ENCODE assay signal across 4 fruit fly cellular contexts in genomic region chr3L:1095957-1096554, dm6.
A peak's percentile ranks its signal among the peaks of the same experiment; 100 is the strongest.
TF ChIP-seq lines count a peak whose summit lies in the region.

No protein-coding gene starts in this region.

- no peak for TF ChIP-seq CTCF in whole organism, embryonic (GFP tag; optimal IDR thresholded peaks at IDR 0.05; lab: Kevin White, UChicago)

TF ChIP-seq in whole organism, embryonic, 481 proteins besides CTCF, POLR2A, EP300 and RAD21 (continues in another document):
- TF ChIP-seq zen (tag; optimal IDR thresholded peaks at IDR 0.05; lab: Kevin White, UChicago) (peak; percentile 71), bbx (GFP tag; IDR thresholded peaks at IDR 0.05; lab: Robert Waterston, UW; ENCODE audit: partially characterized antibody) (no peak), gcm (GFP tag; optimal IDR thresholded peaks at IDR 0.05; lab: Kevin White, UChicago) (peak; percentile 44), Dfd (GFP tag; optimal IDR thresholded peaks at IDR 0.05; lab: Kevin White, UChicago) (no peak), ci (GFP tag; IDR thresholded peaks at IDR 0.05; lab: Robert Waterston, UW) (no peak), E2f1 (GFP tag; IDR thresholded peaks at IDR 0.05; lab: Robert Waterston, UW) (no peak), Eip74EF (GFP tag; optimal IDR thresholded peaks at IDR 0.05; lab: Kevin White, UChicago) (no peak), CG7372 (GFP tag; IDR thresholded peaks at IDR 0.05; lab: Robert Waterston, UW) (no peak), CG33213 (GFP tag; optimal IDR thresholded peaks at IDR 0.05; lab: Kevin White, UChicago) (no peak), inv (GFP tag; IDR thresholded peaks at IDR 0.05; lab: Robert Waterston, UW; ENCODE audit: partially characterized antibody) (no peak), tll (GFP tag; optimal IDR thresholded peaks at IDR 0.05; lab: Kevin White, UChicago) (peak in 1 of 2 experiments; percentile 83), GATAe (GFP tag; conservative IDR thresholded peaks at IDR 0.05; lab: Robert Waterston, UW) (no peak), CG7556 (GFP tag; optimal IDR thresholded peaks at IDR 0.05; lab: Kevin White, UChicago) (no peak), pfk (GFP tag; optimal IDR thresholded peaks at IDR 0.05; lab: Kevin White, UChicago) (no peak), ATbp (GFP tag; optimal IDR thresholded peaks at IDR 0.05; lab: Kevin White, UChicago) (no peak), Hand (GFP tag; optimal IDR thresholded peaks at IDR 0.05; lab: Kevin White, UChicago) (no peak), Blimp-1 (GFP tag; optimal IDR thresholded peaks at IDR 0.05; lab: Kevin White, UChicago) (peak; percentile 62), fd102C (GFP tag; optimal IDR thresholded peaks at IDR 0.05; lab: Kevin White, UChicago) (no peak), CG12659 (GFP tag; optimal IDR thresholded peaks at IDR 0.05; lab: Kevin White, UChicago) (no peak), seq (GFP tag; IDR thresholded peaks at IDR 0.05; lab: Robert Waterston, UW) (no peak), jing (GFP tag; optimal IDR thresholded peaks at IDR 0.05; lab: Kevin White, UChicago) (no peak), CG10321 (GFP tag; IDR thresholded peaks at IDR 0.05; lab: Robert Waterston, UW) (no peak), chinmo (GFP tag; IDR thresholded peaks at IDR 0.05; lab: Robert Waterston, UW; ENCODE audit: partially characterized antibody) (no peak)

TF ChIP-seq in whole organism, prepupa, 60 proteins besides CTCF, POLR2A, EP300 and RAD21:
- TF ChIP-seq Eip78C (GFP tag; lab: Kevin White, UChicago) (peak; percentile 15), dsx (GFP tag; optimal IDR thresholded peaks at IDR 0.05; lab: Kevin White, UChicago; ENCODE audit: poor library complexity, severe bottlenecking) (peak; percentile 39), pdm3 (GFP tag; optimal IDR thresholded peaks at IDR 0.05; lab: Kevin White, UChicago) (no peak), Met (GFP tag; optimal IDR thresholded peaks at IDR 0.05; lab: Kevin White, UChicago) (peak; percentile 3), svp (GFP tag; lab: Kevin White, UChicago) (no peak), CG8319 (GFP tag; optimal IDR thresholded peaks at IDR 0.05; lab: Kevin White, UChicago) (no peak), CG6163 (GFP tag; IDR thresholded peaks at IDR 0.05; lab: Robert Waterston, UW) (peak; percentile 47; the same call in 1 of the 3 replicates), ss (GFP tag; optimal IDR thresholded peaks at IDR 0.05; lab: Kevin White, UChicago) (peak in 1 of 2 experiments; percentile 68), CG6854 (GFP tag; optimal IDR thresholded peaks at IDR 0.05; lab: Kevin White, UChicago) (peak; percentile 41), Blimp-1 (GFP tag; optimal IDR thresholded peaks at IDR 0.05; lab: Kevin White, UChicago) (peak; percentile 95), OdsH (GFP tag; optimal IDR thresholded peaks at IDR 0.05; lab: Kevin White, UChicago) (no peak)
TF ChIP-seq in whole organism, prepupa: peak in this region for 7.

TF ChIP-seq in whole organism, pupa, 21 proteins besides CTCF, POLR2A, EP300 and RAD21:
- TF ChIP-seq Pif1B (GFP tag; optimal IDR thresholded peaks at IDR 0.05; lab: Kevin White, UChicago), result no peak
- TF ChIP-seq EcR (GFP tag; optimal IDR thresholded peaks at IDR 0.05; lab: Kevin White, UChicago), result peak; percentile 49
- TF ChIP-seq CG13204 (GFP tag; optimal IDR thresholded peaks at IDR 0.05; lab: Kevin White, UChicago), result peak; percentile 35
- no peak for TF ChIP-seq CG10348 (GFP tag; IDR thresholded peaks at IDR 0.05; lab: Robert Waterston, UW)
- TF ChIP-seq CG17806 (tag; optimal IDR thresholded peaks at IDR 0.05; lab: Kevin White, UChicago), result no peak

TF ChIP-seq in whole organism, wandering third instar larva, 38 proteins besides CTCF, POLR2A, EP300 and RAD21:
- TF ChIP-seq sv (GFP tag; optimal IDR thresholded peaks at IDR 0.05; lab: Kevin White, UChicago) (no peak), Vsx2 (GFP tag; optimal IDR thresholded peaks at IDR 0.05; lab: Kevin White, UChicago; ENCODE audit: partially characterized antibody) (peak; percentile 61), psq (GFP tag; optimal IDR thresholded peaks at IDR 0.05; lab: Kevin White, UChicago) (peak; percentile 65), Abd-B (GFP tag; optimal IDR thresholded peaks at IDR 0.05; lab: Kevin White, UChicago) (no peak)

Comparison
In these comparisons a context has a peak if more than half of its experiments do, and no peak if none do; other contexts are left out.
1. Of the 7 proteins assayed by ChIP-seq in both whole organism, embryonic and whole organism, prepupa: peak only in whole organism, embryonic: none; only in whole organism, prepupa: CG6854; in both: Blimp-1; in neither: 5.